Worm (Caenorhabditis elegans): ENCODE data around the gene skr-13.

- TF ChIP-seq nhr-237 (tag; optimal IDR thresholded peaks at IDR 0.05) (no peak), ztf-11 (tag; optimal IDR thresholded peaks at IDR 0.05) (no peak), M03D4.4 (tag; optimal IDR thresholded peaks at IDR 0.05) (no peak), unc-39 (tag; optimal IDR thresholded peaks at IDR 0.05) (no peak), lsy-2 (tag; optimal IDR thresholded peaks at IDR 0.05) (no peak), mls-2 (tag; optimal IDR thresholded peaks at IDR 0.05) (no peak)
These were observed 11.5 kb downstream of the skr-13 start, which contains the start of gene Y116A8C.40 for ce11 chrIV:17150871-17151270.

Measured in whole organism, mixed stage, embryonic.